Fruit fly (Drosophila melanogaster): ENCODE results near the gene CG14406.
A peak's percentile ranks its signal among the peaks of the same experiment; 100 is the strongest.

CG14406 gene

dm6 chrX:14882536-14883118 lies 28.0 kb downstream of the CG14406 start, which contains the start of the genes CG45064 and CG45065 (continued):
- TF ChIP-seq HLH106 (tag; optimal IDR thresholded peaks at IDR 0.05) (peak; percentile 61), Dif (GFP tag; optimal IDR thresholded peaks at IDR 0.05; ENCODE audit: partially characterized antibody) (no peak), GATAd (GFP tag; optimal IDR thresholded peaks at IDR 0.05) (no peak), CG32264 (GFP tag; optimal IDR thresholded peaks at IDR 0.05) (no peak)

- TF ChIP-seq sv (GFP tag; optimal IDR thresholded peaks at IDR 0.05) (no peak), Rel (GFP tag; optimal IDR thresholded peaks at IDR 0.05) (no peak), Rel (tag; optimal IDR thresholded peaks at IDR 0.05) (no peak), fru (GFP tag; optimal IDR thresholded peaks at IDR 0.05) (no peak), Abd-B (GFP tag; optimal IDR thresholded peaks at IDR 0.05) (no peak), OdsH (GFP tag; optimal IDR thresholded peaks at IDR 0.05) (no peak), br (GFP tag; optimal IDR thresholded peaks at IDR 0.05) (no peak), HLH106 (tag; optimal IDR thresholded peaks at IDR 0.05) (no peak)
Observed at dm6 chrX:14878917-14879316, 31.7 kb downstream of the CG14406 start.

- TF ChIP-seq Vsx2 (GFP tag; optimal IDR thresholded peaks at IDR 0.05; ENCODE audit: partially characterized antibody) (no peak), Myc (optimal IDR thresholded peaks at IDR 0.05) (no peak), HLH106 (tag; optimal IDR thresholded peaks at IDR 0.05) (no peak), tai (GFP tag; optimal IDR thresholded peaks at IDR 0.05) (no peak), sage (GFP tag; optimal IDR thresholded peaks at IDR 0.05) (no peak), fru (GFP tag; optimal IDR thresholded peaks at IDR 0.05) (no peak), psq (GFP tag; optimal IDR thresholded peaks at IDR 0.05) (no peak), Sp1 (GFP tag; optimal IDR thresholded peaks at IDR 0.05) (no peak), Mio (GFP tag; optimal IDR thresholded peaks at IDR 0.05) (no peak), Dif (GFP tag; optimal IDR thresholded peaks at IDR 0.05; ENCODE audit: partially characterized antibody) (no peak), CG32264 (GFP tag; optimal IDR thresholded peaks at IDR 0.05) (no peak), pan (optimal IDR thresholded peaks at IDR 0.05) (no peak), ey (GFP tag; optimal IDR thresholded peaks at IDR 0.05) (no peak), dsf (GFP tag; optimal IDR thresholded peaks at IDR 0.05; ENCODE audit: borderline replicate concordance) (no peak), OdsH (GFP tag; optimal IDR thresholded peaks at IDR 0.05) (no peak), Hnf4 (GFP tag; optimal IDR thresholded peaks at IDR 0.05) (no peak), lola (GFP tag; optimal IDR thresholded peaks at IDR 0.05) (no peak), CG9705 (GFP tag; optimal IDR thresholded peaks at IDR 0.05) (no peak)
Observed at dm6 chrX:14871028-14871427, 39.6 kb downstream of the CG14406 start, which contains the start of gene CG9518. Gene CG9518 (minus strand): TSS chrX:14871181.

- TF ChIP-seq Vsx2 (GFP tag; optimal IDR thresholded peaks at IDR 0.05; ENCODE audit: partially characterized antibody) (no peak), pan (optimal IDR thresholded peaks at IDR 0.05) (no peak), sage (GFP tag; optimal IDR thresholded peaks at IDR 0.05) (no peak)
Observed at dm6 chrX:14868414-14868813, 42.2 kb downstream of the CG14406 start.

- TF ChIP-seq brk (GFP tag; optimal IDR thresholded peaks at IDR 0.05) (no peak), dsf (GFP tag; optimal IDR thresholded peaks at IDR 0.05; ENCODE audit: borderline replicate concordance) (no peak)
Observed at dm6 chrX:14866911-14867310, 43.7 kb downstream of the CG14406 start.

- TF ChIP-seq Hr83 (GFP tag; optimal IDR thresholded peaks at IDR 0.05; ENCODE audit: poor library complexity, severe bottlenecking) (no peak), brk (GFP tag; optimal IDR thresholded peaks at IDR 0.05) (no peak), woc (GFP tag; optimal IDR thresholded peaks at IDR 0.05) (no peak), Myc (optimal IDR thresholded peaks at IDR 0.05) (peak; percentile 59), N (GFP tag; optimal IDR thresholded peaks at IDR 0.05) (peak; percentile 31)
Observed at dm6 chrX:14862494-14862893, 48.2 kb downstream of the CG14406 start.

Measured in whole organism, wandering third instar larva.